Worm (Caenorhabditis elegans): ENCODE measurements around the gene nlp-24.

DNA sequence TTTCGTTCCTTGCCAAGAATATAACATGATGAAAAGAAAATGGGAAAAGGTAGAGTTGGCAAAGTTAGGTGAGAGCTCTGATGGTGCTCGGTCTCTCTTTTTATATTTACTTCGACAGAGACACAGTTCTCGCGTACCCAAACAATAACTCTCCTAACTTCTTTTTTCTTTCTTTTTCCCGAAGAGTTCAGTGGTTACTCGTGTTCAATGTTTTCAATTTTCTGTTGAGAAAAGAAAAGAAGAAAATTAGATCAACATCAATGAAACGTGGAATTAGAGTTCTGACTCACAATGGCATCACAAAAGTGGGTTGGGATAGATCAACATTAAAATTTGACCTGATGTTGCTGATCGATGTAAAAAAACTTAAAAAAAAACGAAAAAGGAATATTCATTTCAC, 9.8 kb upstream of the nlp-24 start, which contains the start of gene idpp-16:
- TF ChIP-seq ttx-3 (tag; optimal IDR thresholded peaks at IDR 0.05) (no peak), hlh-15 (tag; optimal IDR thresholded peaks at IDR 0.05) (no peak), Y22D7AL.16 (tag; optimal IDR thresholded peaks at IDR 0.05) (no peak), ceh-34 (tag; optimal IDR thresholded peaks at IDR 0.05) (no peak)

Measured in whole organism, late embryonic.